Worm (Caenorhabditis elegans): ENCODE data around the gene T13F3.6.

- no peak for TF ChIP-seq nhr-76 (tag; optimal IDR thresholded peaks at IDR 0.05)
- no peak for TF ChIP-seq mdl-1 (tag; optimal IDR thresholded peaks at IDR 0.05)
- TF ChIP-seq snpc-4 (tag; optimal IDR thresholded peaks at IDR 0.05) = no peak
- no peak for TF ChIP-seq nhr-28 (tag; optimal IDR thresholded peaks at IDR 0.05)
- TF ChIP-seq nhr-111 (GFP tag; optimal IDR thresholded peaks at IDR 0.05) = no peak
- TF ChIP-seq nhr-237 (tag; optimal IDR thresholded peaks at IDR 0.05) = no peak
- TF ChIP-seq ama-1 (optimal IDR thresholded peaks at IDR 0.05) = no peak
- TF ChIP-seq lsy-2 (tag; optimal IDR thresholded peaks at IDR 0.05) = no peak
- no peak for TF ChIP-seq lir-3 (tag; optimal IDR thresholded peaks at IDR 0.05)
These were observed 12.9 kb downstream of the T13F3.6 start, which contains the start of gene nhr-218 for ce11 chrV:16258142-16258541.
